Fruit fly (Drosophila melanogaster) whole organism, adult: ENCODE results near the gene CG14937.
A peak's percentile ranks its signal among the peaks of the same experiment; 100 is the strongest.

Experiments used
- CG11617 ChIP-seq: fragments of 200-800 bp; sonication (Bioruptor generic); optimal IDR thresholded peaks from 2 replicates; lab custom pipeline; 2017; ENCODE audit warnings: mild to moderate bottlenecking, missing biosample characterization, missing genetic modification reagents, missing genetic modification characterization
- CG12768 ChIP-seq: fragments of 200-800 bp; sonication (Bioruptor generic); optimal IDR thresholded peaks from 2 replicates; lab custom pipeline; 2017; ENCODE audit warnings: missing biosample characterization, missing genetic modification characterization, mild to moderate bottlenecking, moderate library complexity, missing genetic modification reagents
- CG14711 ChIP-seq: fragments of 200-800 bp; sonication (Bioruptor generic); optimal IDR thresholded peaks from 2 replicates; lab custom pipeline; 2018; ENCODE audit warnings: missing biosample characterization, mild to moderate bottlenecking, missing genetic modification characterization, moderate library complexity
- CG1620 ChIP-seq: fragments of 200-800 bp; sonication (Bioruptor generic); optimal IDR thresholded peaks from 2 replicates; lab custom pipeline; 2016; ENCODE audit warnings: missing biosample characterization, missing genetic modification characterization
- CG33017 ChIP-seq: fragments of 200-800 bp; sonication (Bioruptor generic); optimal IDR thresholded peaks from 2 replicates; lab custom pipeline; 2018; ENCODE audit warnings: missing biosample characterization, mild to moderate bottlenecking, missing genetic modification characterization, moderate library complexity
- CG5204 ChIP-seq: fragments of 200-800 bp; sonication (Bioruptor generic); optimal IDR thresholded peaks from 2 replicates; lab custom pipeline; 2016; ENCODE audit warnings: missing biosample characterization, missing genetic modification characterization
- CG7045 ChIP-seq: fragments of 200-800 bp; sonication (Bioruptor generic); optimal IDR thresholded peaks from 2 replicates; lab custom pipeline; 2017; ENCODE audit warnings: missing biosample characterization, mild to moderate bottlenecking, missing genetic modification characterization
- CG7101 ChIP-seq: fragments of 200-800 bp; sonication (Bioruptor generic); optimal IDR thresholded peaks from 2 replicates; lab custom pipeline; 2018; ENCODE audit warnings: missing biosample characterization, mild to moderate bottlenecking, missing genetic modification characterization, moderate library complexity
- Clk ChIP-seq: fragments of 200-800 bp; sonication (Bioruptor generic); optimal IDR thresholded peaks from 2 replicates; lab custom pipeline; 2017; ENCODE audit warnings: missing biosample characterization, missing genetic modification characterization
- Crg-1 ChIP-seq: fragments of 200-800 bp; sonication (Bioruptor generic); optimal IDR thresholded peaks from 2 replicates; lab custom pipeline; 2016; ENCODE audit warnings: missing biosample characterization, missing genetic modification characterization
- Hr96 ChIP-seq: fragments of 200-800 bp; sonication (Bioruptor generic); optimal IDR thresholded peaks from 2 replicates; lab custom pipeline; 2016; ENCODE audit warnings: missing biosample characterization, missing genetic modification characterization
- Mnt ChIP-seq: fragments of 200-800 bp; sonication (Bioruptor generic); optimal IDR thresholded peaks from 2 replicates; lab custom pipeline; 2016; ENCODE audit warnings: missing biosample characterization, mild to moderate bottlenecking, missing genetic modification characterization
- bab1 ChIP-seq: fragments of 200-800 bp; sonication (Bioruptor generic); optimal IDR thresholded peaks from 3 replicates; lab custom pipeline; 2019; ENCODE audit warnings: missing biosample characterization, mild to moderate bottlenecking, missing genetic modification characterization, moderate library complexity
- cic ChIP-seq: fragments of 200-800 bp; sonication (Bioruptor generic); optimal IDR thresholded peaks from 2 replicates; lab custom pipeline; 2017; ENCODE audit warnings: missing biosample characterization, mild to moderate bottlenecking, missing genetic modification characterization, moderate library complexity
- cnc ChIP-seq, 2 experiments: fragments of >200 bp; optimal IDR thresholded peaks; 2 replicates each; lab custom pipeline; 2017
- kay ChIP-seq: fragments of 200-800 bp; sonication (Bioruptor generic); peaks from one replicate; lab custom pipeline; 2016; ENCODE audit warnings: missing biosample characterization, missing genetic modification characterization, borderline replicate concordance
- ovo ChIP-seq: fragments of 200-800 bp; sonication (Bioruptor generic); optimal IDR thresholded peaks from 2 replicates; lab custom pipeline; 2016; ENCODE audit warnings: missing biosample characterization, missing genetic modification characterization
- pad ChIP-seq: fragments of 200-800 bp; sonication (Bioruptor generic); optimal IDR thresholded peaks from 3 replicates; lab custom pipeline; 2017; ENCODE audit warnings: missing biosample characterization, missing genetic modification characterization, mild to moderate bottlenecking, moderate library complexity, missing genetic modification reagents
- tj ChIP-seq: fragments of 200-800 bp; sonication (Bioruptor generic); optimal IDR thresholded peaks from 3 replicates; lab custom pipeline; 2017; ENCODE audit warnings: missing biosample characterization, mild to moderate bottlenecking, missing genetic modification characterization, moderate library complexity
- toe ChIP-seq: fragments of 200-800 bp; sonication (Bioruptor generic); optimal IDR thresholded peaks from 2 replicates; lab custom pipeline; 2016; ENCODE audit warnings: missing biosample characterization, missing genetic modification characterization

Gene CG14937

dm6 chr2L:11812781-11813664 is 19.1 kb upstream of the CG14937 start:
- no peak for TF ChIP-seq cnc (optimal IDR thresholded peaks at IDR 0.05; lab: Kevin White, UChicago)
- peak; percentile 36 for TF ChIP-seq CG12768 (GFP tag; lab: Kevin White, UChicago)

- no peak for TF ChIP-seq Hr96 (GFP tag; lab: Kevin White, UChicago)
- TF ChIP-seq kay (GFP tag; lab: Kevin White, UChicago) = peak; percentile 94
- no peak for TF ChIP-seq cic (GFP tag; lab: Kevin White, UChicago)
- no peak for TF ChIP-seq cnc (optimal IDR thresholded peaks at IDR 0.05; lab: Kevin White, UChicago)
- no peak for TF ChIP-seq CG7101 (tag; lab: Kevin White, UChicago)
Observed at dm6 chr2L:11809823-11810222, 15.9 kb upstream of the CG14937 start.

- peak; percentile 8 for TF ChIP-seq Mnt (GFP tag; lab: Kevin White, UChicago)
- TF ChIP-seq cic (GFP tag; lab: Kevin White, UChicago) = peak; percentile 66
- no peak for TF ChIP-seq pad
- TF ChIP-seq CG14711 (tag; lab: Kevin White, UChicago) = peak; percentile 28
- TF ChIP-seq CG7101 (tag; lab: Kevin White, UChicago) = peak; percentile 25
- peak; percentile 13 for TF ChIP-seq tj (GFP tag; lab: Kevin White, UChicago)
Observed at dm6 chr2L:11808702-11809583, 15.1 kb upstream of the CG14937 start, which contains the start of gene crol. Gene crol (minus strand): TSS chr2L:11809438.

dm6 chr2L:11808327-11808701 is 14.4 kb upstream of the CG14937 start:
- TF ChIP-seq CG33017 (tag; lab: Kevin White, UChicago) (no peak), CG7101 (tag; lab: Kevin White, UChicago) (no peak), pad (no peak), toe (GFP tag; lab: Kevin White, UChicago) (peak; percentile 32), Hr96 (GFP tag; lab: Kevin White, UChicago) (no peak)

- no peak for TF ChIP-seq toe (GFP tag; lab: Kevin White, UChicago)
- peak; percentile 5 for TF ChIP-seq CG14711 (tag; lab: Kevin White, UChicago)
- TF ChIP-seq CG11617 = peak; percentile 23
- TF ChIP-seq CG7101 (tag; lab: Kevin White, UChicago) = peak; percentile 28
- peak; percentile 49 for TF ChIP-seq ovo (GFP tag; lab: Kevin White, UChicago)
- TF ChIP-seq Clk (GFP tag; lab: Kevin White, UChicago) = peak; percentile 35
- TF ChIP-seq CG12768 (GFP tag; lab: Kevin White, UChicago) = peak; percentile 49
- peak; percentile 22 for TF ChIP-seq bab1
- no peak for TF ChIP-seq CG5204 (GFP tag; lab: Kevin White, UChicago)
- peak; percentile 96 for TF ChIP-seq cic (GFP tag; lab: Kevin White, UChicago)
- no peak for TF ChIP-seq CG1620 (GFP tag; lab: Kevin White, UChicago)
- peak; percentile 56 for TF ChIP-seq Mnt (GFP tag; lab: Kevin White, UChicago)
- TF ChIP-seq pad = peak; percentile 62
- TF ChIP-seq CG7045 (GFP tag; lab: Kevin White, UChicago) = no peak
- TF ChIP-seq CG33017 (tag; lab: Kevin White, UChicago) = peak; percentile 15
- TF ChIP-seq tj (GFP tag; lab: Kevin White, UChicago) = peak; percentile 44
- peak; percentile 15 for TF ChIP-seq kay (GFP tag; lab: Kevin White, UChicago)
- no peak for TF ChIP-seq cnc (optimal IDR thresholded peaks at IDR 0.05; lab: Kevin White, UChicago)
- TF ChIP-seq Hr96 (GFP tag; lab: Kevin White, UChicago) = peak; percentile 43
- TF ChIP-seq Crg-1 (GFP tag; lab: Kevin White, UChicago) = no peak
Observed at dm6 chr2L:11807697-11808226, 13.9 kb upstream of the CG14937 start.
